Fruit fly (Drosophila melanogaster) whole organism, pupa: ENCODE data around the gene CG34284.
A peak's percentile ranks its signal among the peaks of the same experiment; 100 is the strongest.

ENCODE experiments used
- CG10348 ChIP-seq: fragments of 200-800 bp; sonication (Bioruptor generic); IDR thresholded peaks from 2 replicates; pipeline ENCODE4 v1.3.6; 2022; ENCODE audit warnings: missing biosample characterization, missing genetic modification characterization
- CG12605 ChIP-seq: fragments of 200-800 bp; sonication (Bioruptor generic); IDR thresholded peaks from 2 replicates; pipeline ENCODE4 v1.3.6; 2022; ENCODE audit warnings: missing biosample characterization, missing genetic modification characterization
- CG13204 ChIP-seq: fragments of 200-800 bp; sonication (Bioruptor generic); optimal IDR thresholded peaks from 2 replicates; lab custom pipeline; 2018; ENCODE audit warnings: missing biosample characterization, mild to moderate bottlenecking, missing genetic modification characterization, moderate library complexity
- CG14655 ChIP-seq: fragments of 200-800 bp; sonication (Bioruptor generic); optimal IDR thresholded peaks from 3 replicates; lab custom pipeline; 2017; ENCODE audit warnings: mild to moderate bottlenecking, missing biosample characterization, missing genetic modification reagents, missing genetic modification characterization
- CG15710 ChIP-seq: fragments of 200-800 bp; sonication (Bioruptor generic); optimal IDR thresholded peaks from 2 replicates; lab custom pipeline; 2018; ENCODE audit warnings: missing biosample characterization, mild to moderate bottlenecking, missing genetic modification characterization, moderate library complexity
- CG17806 ChIP-seq: fragments of 200-800 bp; sonication (Bioruptor generic); optimal IDR thresholded peaks from 2 replicates; lab custom pipeline; 2018; ENCODE audit warnings: missing biosample characterization, mild to moderate bottlenecking, missing genetic modification characterization, moderate library complexity
- CG32121 ChIP-seq: fragments of 200-800 bp; sonication (Bioruptor generic); IDR thresholded peaks from 2 replicates; pipeline ENCODE4 v1.3.6; 2022; ENCODE audit warnings: missing biosample characterization, missing genetic modification characterization
- CG34367 ChIP-seq: fragments of 200-800 bp; sonication (Bioruptor generic); optimal IDR thresholded peaks from 2 replicates; lab custom pipeline; 2018; ENCODE audit warnings: missing biosample characterization, mild to moderate bottlenecking, missing genetic modification characterization
- CG4496 ChIP-seq: fragments of 200-800 bp; sonication (Bioruptor generic); IDR thresholded peaks from 3 replicates; pipeline ENCODE4 v1.3.6; 2022; ENCODE audit warnings: missing biosample characterization, missing genetic modification characterization
- CG8159 ChIP-seq: fragments of 200-800 bp; sonication (Bioruptor generic); optimal IDR thresholded peaks from 3 replicates; lab custom pipeline; 2018; ENCODE audit warnings: missing biosample characterization, mild to moderate bottlenecking, missing genetic modification characterization, moderate library complexity
- CG8301 ChIP-seq: fragments of 200-800 bp; sonication (Bioruptor generic); optimal IDR thresholded peaks from 2 replicates; lab custom pipeline; 2018; ENCODE audit warnings: missing biosample characterization, mild to moderate bottlenecking, missing genetic modification characterization
- CG9948 ChIP-seq: fragments of 200-800 bp; sonication (Bioruptor generic); optimal IDR thresholded peaks from 2 replicates; lab custom pipeline; 2018; ENCODE audit warnings: missing biosample characterization, mild to moderate bottlenecking, missing genetic modification characterization, moderate library complexity
- D1 ChIP-seq: fragments of 200-800 bp; sonication (Bioruptor generic); optimal IDR thresholded peaks from 2 replicates; lab custom pipeline; 2018; ENCODE audit warnings: missing biosample characterization, mild to moderate bottlenecking, missing genetic modification characterization, moderate library complexity
- EcR ChIP-seq: fragments of 200-800 bp; sonication (Bioruptor generic); optimal IDR thresholded peaks from 3 replicates; lab custom pipeline; 2019; ENCODE audit warnings: missing biosample characterization, missing genetic modification characterization, mild to moderate bottlenecking, moderate library complexity, missing genetic modification reagents
- Ets98B ChIP-seq: fragments of 200-800 bp; sonication (Bioruptor generic); IDR thresholded peaks from 2 replicates; pipeline ENCODE4 v1.3.6; 2022; ENCODE audit warnings: missing biosample characterization, missing genetic modification characterization
- Pif1A ChIP-seq: fragments of 200-800 bp; sonication (Bioruptor generic); optimal IDR thresholded peaks from 3 replicates; lab custom pipeline; 2016; ENCODE audit warnings: missing biosample characterization, missing genetic modification characterization
- Pif1B ChIP-seq: fragments of 200-800 bp; sonication (Bioruptor generic); optimal IDR thresholded peaks from 3 replicates; lab custom pipeline; 2016; ENCODE audit warnings: missing biosample characterization, missing genetic modification characterization
- Snoo ChIP-seq: fragments of 200-800 bp; sonication (Bioruptor generic); optimal IDR thresholded peaks from 3 replicates; lab custom pipeline; 2017; ENCODE audit warnings: missing biosample characterization, mild to moderate bottlenecking, missing genetic modification characterization, inconsistent platforms
- fd96Ca ChIP-seq: fragments of 200-800 bp; sonication (Bioruptor generic); IDR thresholded peaks from 3 replicates; pipeline ENCODE4 v1.3.6; 2022; ENCODE audit warnings: missing biosample characterization, missing genetic modification characterization
- gl ChIP-seq: fragments of 200-800 bp; sonication (Bioruptor generic); optimal IDR thresholded peaks from 2 replicates; lab custom pipeline; 2018; ENCODE audit warnings: missing biosample characterization, mild to moderate bottlenecking, missing genetic modification characterization
- rn ChIP-seq: fragments of 200-800 bp; sonication (Bioruptor generic); IDR thresholded peaks from 2 replicates; pipeline ENCODE4 v1.3.6; 2022; ENCODE audit warnings: missing biosample characterization, missing genetic modification characterization

Gene CG34284

DNA sequence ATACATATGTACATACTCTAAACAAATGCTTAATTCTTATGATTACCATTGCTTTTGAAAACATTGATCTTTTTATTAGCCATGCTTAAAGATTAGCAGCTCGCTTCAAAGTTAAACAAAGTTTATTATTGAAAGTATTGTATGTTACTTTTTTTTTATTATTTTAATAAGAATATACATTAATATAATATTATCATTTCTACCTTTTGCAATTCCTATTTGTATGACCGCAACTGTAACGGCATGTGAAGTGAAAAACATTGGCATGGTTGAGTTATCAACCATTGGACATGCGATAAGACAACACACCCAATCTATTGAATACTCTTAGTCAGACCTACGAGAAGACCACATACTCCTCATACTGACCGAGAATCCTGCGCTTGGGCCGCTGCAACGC lies 8.2 kb upstream of the CG34284 start:
- TF ChIP-seq CG17806 (tag; lab: Kevin White, UChicago), result peak; percentile 1
- TF ChIP-seq CG4496 (GFP tag; lab: Robert Waterston, UW), result no peak
- TF ChIP-seq CG14655 (GFP tag; lab: Kevin White, UChicago), result peak; percentile 3

DNA sequence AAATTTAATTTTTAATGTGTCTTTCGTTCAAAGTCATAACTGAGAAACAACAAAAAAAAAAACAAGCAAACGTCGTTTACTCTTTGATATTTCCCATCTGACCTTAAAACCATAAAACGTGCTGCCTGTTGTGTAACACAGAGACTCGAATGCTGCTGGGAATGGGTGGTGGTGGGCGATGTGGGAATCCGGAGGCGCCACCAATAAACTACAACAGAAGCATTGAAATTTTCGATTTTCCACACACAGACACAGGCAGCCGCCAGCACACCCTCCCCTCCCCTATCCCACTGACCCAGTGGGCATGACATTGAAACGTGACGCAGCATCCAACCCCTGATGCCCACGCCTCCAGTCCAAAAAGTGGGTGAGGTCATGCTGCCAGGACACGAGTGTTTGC lies 7.6 kb upstream of the CG34284 start:
- TF ChIP-seq CG8301 (tag; lab: Kevin White, UChicago), result no peak
- no peak for TF ChIP-seq CG14655 (GFP tag; lab: Kevin White, UChicago)
- TF ChIP-seq CG13204 (GFP tag; lab: Kevin White, UChicago), result no peak
- no peak for TF ChIP-seq CG34367
- TF ChIP-seq D1, result no peak
- TF ChIP-seq CG10348 (GFP tag; lab: Robert Waterston, UW), result no peak
- no peak for TF ChIP-seq rn (GFP tag; lab: Robert Waterston, UW)
- TF ChIP-seq CG32121, result no peak
- no peak for TF ChIP-seq EcR (GFP tag; lab: Kevin White, UChicago)
- no peak for TF ChIP-seq CG8159
- TF ChIP-seq gl, result no peak

DNA sequence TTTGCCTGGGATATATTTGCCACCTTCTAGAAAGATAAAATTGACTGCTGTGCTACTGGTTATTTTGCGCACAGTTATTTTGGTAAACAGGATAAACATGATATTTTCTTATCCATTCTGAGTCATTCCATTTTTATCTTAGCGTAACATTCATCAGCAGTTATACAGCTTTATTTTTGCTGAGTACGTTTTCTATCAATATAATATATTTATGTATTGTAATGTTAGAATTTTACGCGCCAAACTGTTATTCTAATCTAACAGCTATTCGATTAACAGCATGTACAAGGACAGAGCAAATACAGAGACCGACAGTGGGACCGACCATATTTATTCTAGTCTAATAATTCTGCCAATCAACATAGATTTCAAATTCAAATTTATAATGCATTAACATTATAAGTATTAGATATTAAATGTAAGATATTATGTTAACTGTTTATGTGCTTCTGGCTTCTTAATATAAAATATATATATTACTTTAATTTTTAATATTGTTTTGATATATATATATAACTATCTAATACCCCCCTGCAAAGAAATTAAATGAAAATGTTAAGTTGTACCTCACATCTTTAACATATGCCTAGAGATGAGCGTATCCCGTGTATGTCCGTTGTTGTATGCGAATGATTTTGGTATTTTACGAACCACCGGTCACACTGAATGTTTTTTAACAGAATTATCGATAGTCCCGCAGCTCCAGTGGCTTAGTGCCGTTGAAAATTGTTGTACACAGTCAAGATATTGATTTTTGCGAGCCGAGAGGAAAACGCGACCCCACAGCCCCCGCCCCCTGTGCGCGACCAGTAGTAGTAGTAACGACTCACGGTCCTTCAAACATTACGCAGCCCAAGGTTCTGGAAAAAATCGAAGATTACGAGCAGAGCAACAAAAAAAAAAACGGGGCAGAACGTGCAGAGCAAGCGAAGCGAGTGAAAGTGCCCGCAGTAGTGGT lies 3.5 kb upstream of the CG34284 start, which contains the start of gene EndoA:
Gene EndoA, plus strand, starts transcription at position 689 of the 958 bp plus-strand sequence.
- TF ChIP-seq CG34367, result no peak
- peak; percentile 60; the same call in 1 of the 2 replicates for TF ChIP-seq CG32121
- peak; percentile 48; the same call in 2 of the 3 replicates for TF ChIP-seq CG4496 (GFP tag; lab: Robert Waterston, UW)
- TF ChIP-seq Snoo (tag; lab: Kevin White, UChicago), result no peak
- TF ChIP-seq CG8301 (tag; lab: Kevin White, UChicago), result no peak
- TF ChIP-seq rn (GFP tag; lab: Robert Waterston, UW), result no peak
- no peak for TF ChIP-seq CG10348 (GFP tag; lab: Robert Waterston, UW)
- no peak for TF ChIP-seq CG12605 (GFP tag; lab: Robert Waterston, UW)
- no peak for TF ChIP-seq gl
- peak; percentile 59 for TF ChIP-seq CG14655 (GFP tag; lab: Kevin White, UChicago)
- no peak for TF ChIP-seq EcR (GFP tag; lab: Kevin White, UChicago)
- TF ChIP-seq Ets98B (GFP tag; lab: Robert Waterston, UW), result peak; percentile 40; the same call in 1 of the 2 replicates
- peak; percentile 22 for TF ChIP-seq CG8159
- no peak for TF ChIP-seq CG13204 (GFP tag; lab: Kevin White, UChicago)
- TF ChIP-seq Pif1B, result no peak
- no peak for TF ChIP-seq CG17806 (tag; lab: Kevin White, UChicago)
- TF ChIP-seq CG9948, result peak; percentile 35

DNA sequence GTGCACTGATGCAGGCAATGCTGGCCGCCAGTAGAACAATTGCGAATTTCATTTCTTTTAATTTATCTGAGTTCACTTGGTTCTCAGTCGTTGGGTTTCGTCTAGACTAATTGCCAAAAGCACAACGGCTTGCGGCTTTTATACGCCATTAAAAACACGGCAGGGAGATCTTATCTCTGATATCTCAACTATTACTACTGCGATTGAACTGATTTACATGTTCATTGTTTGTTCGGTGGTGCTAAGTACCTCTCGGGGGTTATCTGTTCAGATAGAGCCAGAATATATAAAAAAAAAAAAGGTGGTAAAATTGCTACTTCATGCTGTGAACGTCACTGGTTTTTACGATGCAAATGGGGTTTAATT lies 2.8 kb upstream of the CG34284 start, which contains the start of gene CG14292:
Gene CG14292, minus strand, starts transcription at position 101 of the 366 bp plus-strand sequence.
- TF ChIP-seq CG32121, result no peak
- TF ChIP-seq gl, result no peak
- TF ChIP-seq CG34367, result no peak
- TF ChIP-seq CG9948, result no peak
- no peak for TF ChIP-seq CG10348 (GFP tag; lab: Robert Waterston, UW)
- no peak for TF ChIP-seq CG14655 (GFP tag; lab: Kevin White, UChicago)
- TF ChIP-seq CG12605 (GFP tag; lab: Robert Waterston, UW), result no peak
- TF ChIP-seq Snoo (tag; lab: Kevin White, UChicago), result no peak
- TF ChIP-seq Pif1A, result no peak
- TF ChIP-seq CG15710 (tag; lab: Kevin White, UChicago), result no peak
- no peak for TF ChIP-seq CG8159
- TF ChIP-seq EcR (GFP tag; lab: Kevin White, UChicago), result no peak
- TF ChIP-seq CG8301 (tag; lab: Kevin White, UChicago), result no peak
- no peak for TF ChIP-seq Ets98B (GFP tag; lab: Robert Waterston, UW)
- no peak for TF ChIP-seq CG4496 (GFP tag; lab: Robert Waterston, UW)
- no peak for TF ChIP-seq CG17806 (tag; lab: Kevin White, UChicago)
- TF ChIP-seq, all 21 proteins: peak for 0

DNA sequence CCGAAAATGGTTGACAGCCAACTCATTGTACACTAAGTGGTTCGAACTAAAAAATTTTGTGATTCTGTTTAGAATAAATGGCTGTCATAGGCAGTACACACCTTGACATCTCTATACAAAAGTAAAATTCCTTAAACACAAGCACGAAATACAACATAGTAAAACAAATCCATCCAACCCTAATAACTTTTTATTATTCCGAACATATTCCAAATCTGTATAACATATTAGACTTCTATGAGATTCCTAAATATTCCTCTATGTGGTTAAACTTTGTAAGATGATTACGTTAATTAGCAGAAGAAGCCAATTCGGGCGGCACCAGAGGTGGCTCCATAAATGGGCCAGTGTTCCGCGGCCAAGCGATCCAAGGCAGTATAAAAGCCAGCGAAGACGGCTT lies 569 bp downstream of the CG34284 start, which contains the start of gene CG14294:
Gene CG14294, minus strand, starts transcription at position 101 of the 400 bp plus-strand sequence.
- TF ChIP-seq CG13204 (GFP tag; lab: Kevin White, UChicago) (no peak), D1 (no peak), rn (GFP tag; lab: Robert Waterston, UW) (no peak), CG4496 (GFP tag; lab: Robert Waterston, UW) (no peak), Ets98B (GFP tag; lab: Robert Waterston, UW) (no peak), CG34367 (no peak), Pif1A (no peak), CG8301 (tag; lab: Kevin White, UChicago) (no peak), CG8159 (no peak), CG15710 (tag; lab: Kevin White, UChicago) (no peak), CG10348 (GFP tag; lab: Robert Waterston, UW) (no peak), Snoo (tag; lab: Kevin White, UChicago) (no peak), fd96Ca (GFP tag; lab: Robert Waterston, UW) (no peak), CG9948 (no peak), CG32121 (no peak)
- TF ChIP-seq, all 21 proteins: peak for 0

DNA sequence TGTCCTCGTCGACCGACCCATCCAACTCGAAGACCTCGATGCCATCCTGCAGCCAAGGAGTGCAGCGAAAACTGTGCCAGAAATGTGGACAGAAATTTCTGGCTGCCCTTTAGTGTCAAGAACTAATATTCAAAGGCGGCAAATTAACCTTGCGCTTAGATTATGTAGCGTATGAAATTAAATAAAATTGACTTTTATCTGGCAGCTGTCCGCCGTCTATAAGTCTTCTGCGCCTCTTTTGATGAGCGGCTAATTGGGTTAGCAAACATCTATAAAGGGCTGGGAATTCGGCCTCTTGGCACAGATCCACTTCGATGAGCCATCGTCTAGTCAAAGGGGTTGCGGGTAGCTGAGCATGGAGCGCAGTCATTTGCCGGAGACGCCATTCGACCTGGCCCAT lies 3.6 kb downstream of the CG34284 start, which contains the start of gene Rh2:
Gene Rh2, plus strand, starts transcription at position 301 of the 400 bp plus-strand sequence.
- TF ChIP-seq Snoo (tag; lab: Kevin White, UChicago) (no peak), D1 (no peak)
